Worm (Caenorhabditis elegans): ENCODE results near the gene F43C11.6.

The F43C11.6 gene

DNA sequence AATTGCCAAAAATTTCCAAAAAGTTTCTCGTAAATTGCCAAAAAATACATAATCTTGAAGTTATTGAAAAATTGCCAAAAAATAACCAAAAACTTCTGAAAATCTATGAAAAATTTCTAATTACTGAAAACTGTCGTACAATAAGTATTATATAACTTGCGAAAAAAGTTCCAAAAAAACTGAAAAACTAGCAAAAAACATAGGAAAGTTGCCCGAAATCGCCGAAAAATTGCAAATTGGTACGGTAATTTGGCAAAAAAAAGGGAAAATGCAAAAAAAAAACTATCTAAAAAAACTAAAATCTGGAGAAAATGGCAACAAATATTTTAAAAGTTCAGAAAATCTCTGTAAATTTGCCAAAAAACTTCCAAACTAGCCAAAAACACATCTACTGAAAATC is 714 bp upstream of the F43C11.6 start, which contains the start of gene enri-1:
Gene enri-1, minus strand, starts transcription at position 101 of the 400 bp plus-strand sequence.
- TF ChIP-seq ces-1 (GFP tag; optimal IDR thresholded peaks at IDR 0.05) (no peak), lin-13 (tag; optimal IDR thresholded peaks at IDR 0.05) (no peak), drap-1 (GFP tag; optimal IDR thresholded peaks at IDR 0.05) (no peak), unc-120 (tag; optimal IDR thresholded peaks at IDR 0.05; ENCODE audit: poor library complexity, severe bottlenecking) (no peak), nhr-12 (tag; optimal IDR thresholded peaks at IDR 0.05) (no peak), flh-1 (GFP tag; optimal IDR thresholded peaks at IDR 0.05) (no peak), hlh-1 (tag; optimal IDR thresholded peaks at IDR 0.05) (no peak), M03D4.4 (tag; optimal IDR thresholded peaks at IDR 0.05) (no peak), ceh-39 (tag; optimal IDR thresholded peaks at IDR 0.05) (no peak), nhr-237 (tag; optimal IDR thresholded peaks at IDR 0.05) (no peak), unc-62 (GFP tag; optimal IDR thresholded peaks at IDR 0.05) (no peak), ztf-11 (tag; optimal IDR thresholded peaks at IDR 0.05) (no peak)

DNA sequence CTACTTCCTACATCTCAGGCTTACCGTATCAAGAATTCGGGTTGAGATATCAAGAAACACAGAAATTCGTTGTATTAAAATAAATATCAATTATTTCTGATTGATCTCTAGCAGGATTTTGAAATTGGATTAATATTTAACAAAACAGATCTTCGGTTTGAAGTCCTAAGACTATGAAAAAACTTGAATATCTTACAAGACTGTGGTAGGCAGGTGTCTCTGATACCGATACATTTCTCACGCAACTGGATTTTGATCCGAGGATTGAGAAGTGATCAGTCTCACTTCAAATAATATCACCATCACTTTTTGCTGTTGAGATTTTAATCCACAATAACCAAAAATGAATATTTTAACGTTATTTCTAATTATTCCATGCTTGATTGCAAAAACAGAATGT is 4.4 kb downstream of the F43C11.6 start, which contains the start of gene F43C11.4:
Gene F43C11.4, plus strand, starts transcription at position 301 of the 400 bp plus-strand sequence.
- TF ChIP-seq lin-13 (tag; optimal IDR thresholded peaks at IDR 0.05) (no peak), nhr-76 (tag; optimal IDR thresholded peaks at IDR 0.05) (no peak), nhr-2 (tag; optimal IDR thresholded peaks at IDR 0.05) (no peak), elt-1 (tag; optimal IDR thresholded peaks at IDR 0.05; ENCODE audit: borderline replicate concordance, insufficient read depth) (no peak), nhr-12 (tag; optimal IDR thresholded peaks at IDR 0.05) (no peak), unc-120 (tag; optimal IDR thresholded peaks at IDR 0.05; ENCODE audit: poor library complexity, severe bottlenecking) (no peak), ceh-43 (GFP tag; optimal IDR thresholded peaks at IDR 0.05) (no peak), pha-4 (tag; optimal IDR thresholded peaks at IDR 0.05) (no peak), mab-5 (tag; optimal IDR thresholded peaks at IDR 0.05) (no peak)

DNA sequence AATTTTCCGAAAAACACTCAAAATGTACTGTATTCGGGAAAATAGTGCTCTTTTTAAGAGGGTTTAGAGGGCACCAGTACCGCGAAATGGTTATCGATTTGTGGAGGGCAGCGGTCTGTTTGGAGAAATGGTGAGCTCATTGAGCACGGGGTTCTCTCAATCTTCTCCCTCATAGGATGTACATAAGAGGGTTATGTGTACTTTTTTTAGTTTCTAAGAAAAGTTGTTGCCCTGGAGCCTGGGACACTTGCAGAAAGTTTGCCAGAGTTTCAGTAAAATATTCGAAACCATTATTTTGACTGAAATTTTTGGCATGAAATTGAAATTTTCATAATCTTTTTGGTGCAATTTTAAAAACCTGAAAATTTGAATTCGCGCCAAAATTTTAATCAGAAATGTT is 10.3 kb downstream of the F43C11.6 start, which contains the start of gene F43C11.10:
Gene F43C11.10, minus strand, starts transcription at position 101 of the 400 bp plus-strand sequence.
- TF ChIP-seq cnd-1 (tag; optimal IDR thresholded peaks at IDR 0.05) (no peak), ceh-39 (tag; optimal IDR thresholded peaks at IDR 0.05) (no peak), drap-1 (GFP tag; optimal IDR thresholded peaks at IDR 0.05) (no peak), nhr-76 (tag; optimal IDR thresholded peaks at IDR 0.05) (no peak), hlh-1 (tag; optimal IDR thresholded peaks at IDR 0.05) (no peak), unc-39 (tag; optimal IDR thresholded peaks at IDR 0.05) (no peak), ztf-11 (tag; optimal IDR thresholded peaks at IDR 0.05) (no peak), unc-62 (GFP tag; optimal IDR thresholded peaks at IDR 0.05) (no peak), mab-5 (tag; optimal IDR thresholded peaks at IDR 0.05) (no peak), elt-3 (tag; optimal IDR thresholded peaks at IDR 0.05) (no peak)

DNA sequence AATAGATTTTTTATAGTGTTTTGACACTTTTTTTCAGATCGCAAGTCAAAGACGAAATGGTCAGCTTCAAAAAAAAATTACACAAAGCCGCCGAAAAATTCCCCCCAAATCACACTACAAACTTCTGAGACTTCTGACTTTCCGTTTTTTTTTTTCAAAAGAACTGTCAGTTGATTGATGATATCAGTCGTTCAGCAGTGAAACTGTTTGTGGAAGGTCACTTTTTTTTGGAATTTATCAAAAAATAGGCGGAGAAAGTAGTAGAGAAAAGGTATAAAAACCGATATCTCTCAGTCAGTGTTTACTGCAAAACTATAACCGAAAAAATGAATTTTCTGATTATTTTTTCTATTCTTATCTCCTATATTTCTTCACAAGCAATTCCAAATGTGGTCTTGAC is 10.8 kb downstream of the F43C11.6 start, which contains the start of gene F43C11.3:
Gene F43C11.3, plus strand, starts transcription at position 301 of the 400 bp plus-strand sequence.
- TF ChIP-seq ceh-43 (GFP tag; optimal IDR thresholded peaks at IDR 0.05): no peak
- no peak for TF ChIP-seq mep-1 (tag; optimal IDR thresholded peaks at IDR 0.05)
- TF ChIP-seq elt-3 (tag; optimal IDR thresholded peaks at IDR 0.05): no peak
- no peak for TF ChIP-seq ceh-83 (GFP tag; optimal IDR thresholded peaks at IDR 0.05)
- TF ChIP-seq sem-2 (GFP tag; optimal IDR thresholded peaks at IDR 0.05): no peak
- TF ChIP-seq lin-13 (tag; optimal IDR thresholded peaks at IDR 0.05): no peak
- TF ChIP-seq ceh-39 (tag; optimal IDR thresholded peaks at IDR 0.05): no peak
- no peak for TF ChIP-seq M03D4.4 (tag; optimal IDR thresholded peaks at IDR 0.05)
- no peak for TF ChIP-seq lsy-2 (tag; optimal IDR thresholded peaks at IDR 0.05)
- TF ChIP-seq sptf-1 (tag; optimal IDR thresholded peaks at IDR 0.05): no peak

DNA sequence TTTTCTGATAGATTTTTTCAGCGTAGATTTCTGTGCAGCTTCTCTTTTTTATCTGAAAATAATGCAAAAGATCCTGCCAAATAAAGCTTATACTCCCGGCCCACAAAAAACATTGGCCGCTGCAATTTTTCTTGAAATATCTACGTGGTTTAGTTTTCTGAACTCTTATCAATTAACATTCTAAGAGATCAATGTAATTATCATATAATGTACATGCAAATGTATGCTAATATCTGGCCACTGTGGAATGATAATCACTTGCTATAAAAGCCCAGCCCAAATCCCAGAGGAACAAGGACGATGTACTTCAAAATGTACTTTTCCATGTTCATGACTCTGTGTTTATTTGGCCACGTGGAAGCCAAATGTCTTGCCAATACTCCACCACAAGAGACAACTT is 12.2 kb downstream of the F43C11.6 start, which contains the start of gene F43C11.2:
Gene F43C11.2, plus strand, starts transcription at position 301 of the 400 bp plus-strand sequence.
- no peak for TF ChIP-seq sptf-1 (tag; optimal IDR thresholded peaks at IDR 0.05)
- TF ChIP-seq ceh-43 (GFP tag; optimal IDR thresholded peaks at IDR 0.05): no peak

DNA sequence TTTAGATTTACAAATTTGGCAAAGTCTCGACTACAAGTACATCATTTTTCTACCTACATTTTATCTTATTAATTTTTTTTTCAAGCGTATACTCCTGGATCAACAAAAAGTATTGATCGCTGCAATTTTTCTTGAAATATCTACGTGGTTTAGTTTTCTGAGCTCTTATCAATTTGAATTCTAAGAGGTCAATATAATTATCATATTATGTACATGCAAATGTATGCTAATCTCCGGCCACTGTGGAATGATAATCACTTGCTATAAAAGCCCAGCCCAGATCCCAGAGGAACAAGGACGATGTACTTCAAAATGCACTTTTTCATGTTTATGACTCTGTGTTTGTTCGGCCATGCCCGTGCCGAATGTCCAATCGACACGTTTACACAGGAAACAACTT is 14.6 kb downstream of the F43C11.6 start, which contains the start of gene F43C11.1:
Gene F43C11.1, plus strand, starts transcription at position 301 of the 400 bp plus-strand sequence.
- no peak for TF ChIP-seq mep-1 (tag; optimal IDR thresholded peaks at IDR 0.05)
- no peak for TF ChIP-seq ham-2 (GFP tag; optimal IDR thresholded peaks at IDR 0.05)
- TF ChIP-seq mab-5 (tag; optimal IDR thresholded peaks at IDR 0.05): no peak
- TF ChIP-seq ceh-83 (GFP tag; optimal IDR thresholded peaks at IDR 0.05): no peak
- no peak for TF ChIP-seq cnd-1 (tag; optimal IDR thresholded peaks at IDR 0.05)
- no peak for TF ChIP-seq ztf-11 (tag; optimal IDR thresholded peaks at IDR 0.05)
- TF ChIP-seq unc-62 (GFP tag; optimal IDR thresholded peaks at IDR 0.05): no peak
- no peak for TF ChIP-seq snpc-4 (tag; optimal IDR thresholded peaks at IDR 0.05)
- TF ChIP-seq nhr-28 (tag; optimal IDR thresholded peaks at IDR 0.05): no peak
- no peak for TF ChIP-seq lsy-2 (tag; optimal IDR thresholded peaks at IDR 0.05)
